Fruit fly (Drosophila melanogaster) whole organism, prepupa: ENCODE measurements around the gene SdicB.

Experiments
- Blimp-1 ChIP-seq: fragments of 200-800 bp; sonication (Bioruptor generic); optimal IDR thresholded peaks from 3 replicates; lab custom pipeline; 2017; ENCODE audit warnings: missing biosample characterization, missing genetic modification characterization, mild to moderate bottlenecking, moderate library complexity, missing genetic modification reagents
- CG10631 ChIP-seq: fragments of 200-800 bp; sonication (Bioruptor generic); optimal IDR thresholded peaks from 2 replicates; lab custom pipeline; 2016; ENCODE audit warnings: missing biosample characterization, missing genetic modification characterization
- CG10669 ChIP-seq: fragments of 200-800 bp; sonication (Bioruptor generic); optimal IDR thresholded peaks from 3 replicates; lab custom pipeline; 2018; ENCODE audit warnings: missing biosample characterization, mild to moderate bottlenecking, missing genetic modification characterization, moderate library complexity
- CG11294 ChIP-seq: fragments of 200-800 bp; sonication (Bioruptor generic); IDR thresholded peaks from 2 replicates; pipeline ENCODE4 v1.3.6; 2022; ENCODE audit warnings: missing biosample characterization, missing genetic modification characterization
- CG11762 ChIP-seq: fragments of 200-800 bp; sonication (Bioruptor generic); optimal IDR thresholded peaks from 3 replicates; lab custom pipeline; 2016; ENCODE audit warnings: missing biosample characterization, missing genetic modification characterization; ENCODE audit not compliant: insufficient read depth
- CG11902 ChIP-seq: fragments of 200-800 bp; sonication (Bioruptor generic); optimal IDR thresholded peaks from 3 replicates; lab custom pipeline; 2016; ENCODE audit warnings: missing biosample characterization, missing genetic modification characterization
- CG16779 ChIP-seq: fragments of 200-800 bp; sonication (Bioruptor generic); optimal IDR thresholded peaks from 3 replicates; lab custom pipeline; 2017; ENCODE audit warnings: missing biosample characterization, mild to moderate bottlenecking, missing genetic modification characterization
- CG3032 ChIP-seq: fragments of 200-800 bp; optimal IDR thresholded peaks from 2 replicates; lab custom pipeline; 2019; ENCODE audit warnings: missing biosample characterization, mild to moderate bottlenecking, missing genetic modification characterization, moderate library complexity
- CG31627 ChIP-seq: fragments of 200-800 bp; sonication (Bioruptor generic); optimal IDR thresholded peaks from 3 replicates; lab custom pipeline; 2016; ENCODE audit warnings: missing biosample characterization, missing genetic modification characterization
- CG32006 ChIP-seq: fragments of 200-800 bp; sonication (Bioruptor generic); optimal IDR thresholded peaks from 3 replicates; lab custom pipeline; 2017; ENCODE audit warnings: missing biosample characterization, mild to moderate bottlenecking, missing genetic modification characterization
- CG34406 ChIP-seq: fragments of 200-800 bp; sonication (Bioruptor generic); optimal IDR thresholded peaks from 3 replicates; lab custom pipeline; 2016; ENCODE audit warnings: missing biosample characterization, missing genetic modification characterization
- CG3919 ChIP-seq: fragments of 200-800 bp; sonication (Bioruptor generic); optimal IDR thresholded peaks from 3 replicates; lab custom pipeline; 2016; ENCODE audit warnings: missing biosample characterization, missing genetic modification characterization
- CG4318 ChIP-seq: fragments of 200-800 bp; sonication (Bioruptor generic); optimal IDR thresholded peaks from 3 replicates; lab custom pipeline; 2017; ENCODE audit warnings: missing biosample characterization, mild to moderate bottlenecking, missing genetic modification characterization
- CG6163 ChIP-seq: fragments of 200-800 bp; sonication (Bioruptor generic); IDR thresholded peaks from 3 replicates; pipeline ENCODE4 v1.3.6; 2022; ENCODE audit warnings: missing biosample characterization, missing genetic modification characterization
- CG6276 ChIP-seq: fragments of 200-800 bp; sonication (Bioruptor generic); optimal IDR thresholded peaks from 2 replicates; lab custom pipeline; 2017; ENCODE audit warnings: missing biosample characterization, mild to moderate bottlenecking, missing genetic modification characterization
- CG6808 ChIP-seq: fragments of 200-800 bp; sonication (Bioruptor generic); optimal IDR thresholded peaks from 3 replicates; lab custom pipeline; 2017; ENCODE audit warnings: missing biosample characterization, missing genetic modification characterization, mild to moderate bottlenecking, moderate library complexity, missing genetic modification reagents
- CG6854 ChIP-seq: fragments of 200-800 bp; sonication (Bioruptor generic); optimal IDR thresholded peaks from 2 replicates; lab custom pipeline; 2017; ENCODE audit warnings: missing biosample characterization, mild to moderate bottlenecking, missing genetic modification characterization
- CG7368 ChIP-seq: fragments of 200-800 bp; sonication (Bioruptor generic); optimal IDR thresholded peaks from 3 replicates; lab custom pipeline; 2016; ENCODE audit warnings: missing biosample characterization, missing genetic modification characterization
- CG8319 ChIP-seq: fragments of 200-800 bp; sonication (Bioruptor generic); optimal IDR thresholded peaks from 3 replicates; lab custom pipeline; 2016; ENCODE audit warnings: missing biosample characterization, missing genetic modification characterization
- CG8632 ChIP-seq: fragments of 200-800 bp; sonication (Bioruptor generic); optimal IDR thresholded peaks from 3 replicates; lab custom pipeline; 2016; ENCODE audit warnings: missing biosample characterization, missing genetic modification characterization
- CG9139 ChIP-seq: fragments of 200-800 bp; sonication (Bioruptor generic); optimal IDR thresholded peaks from 3 replicates; lab custom pipeline; 2017; ENCODE audit warnings: missing biosample characterization, mild to moderate bottlenecking, missing genetic modification characterization
- Eip75B ChIP-seq: fragments of 200-800 bp; sonication (Bioruptor generic); optimal IDR thresholded peaks from 3 replicates; lab custom pipeline; 2016; ENCODE audit warnings: missing biosample characterization, missing genetic modification characterization
- Eip93F ChIP-seq: fragments of 200-800 bp; sonication (Bioruptor generic); optimal IDR thresholded peaks from 2 replicates; lab custom pipeline; 2016; ENCODE audit warnings: missing biosample characterization, mild to moderate bottlenecking, missing genetic modification characterization
- Ets21C ChIP-seq: fragments of 200-800 bp; sonication (Bioruptor generic); optimal IDR thresholded peaks from 3 replicates; lab custom pipeline; 2016; ENCODE audit warnings: missing biosample characterization, missing genetic modification characterization
- Ets96B ChIP-seq: fragments of 200-800 bp; optimal IDR thresholded peaks from 2 replicates; lab custom pipeline; 2019; ENCODE audit warnings: missing biosample characterization, mild to moderate bottlenecking, missing genetic modification characterization, moderate library complexity
- Gug ChIP-seq: fragments of 200-800 bp; sonication (Bioruptor generic); IDR thresholded peaks from 2 replicates; pipeline ENCODE4 v1.3.6; 2022; ENCODE audit warnings: missing biosample characterization, missing genetic modification characterization
- Hr38 ChIP-seq: sonication (Bioruptor generic); optimal IDR thresholded peaks from 2 replicates; lab custom pipeline; 2016; ENCODE audit warnings: missing biosample characterization, missing genetic modification characterization
- Hr39 ChIP-seq: fragments of 200-800 bp; sonication (Bioruptor generic); optimal IDR thresholded peaks from 2 replicates; lab custom pipeline; 2016; ENCODE audit warnings: missing biosample characterization, missing genetic modification characterization
- Hr4 ChIP-seq: fragments of 200-800 bp; sonication (Bioruptor generic); optimal IDR thresholded peaks from 3 replicates; lab custom pipeline; 2016; ENCODE audit warnings: missing biosample characterization, missing genetic modification characterization
- Lpt ChIP-seq: fragments of 200-800 bp; sonication (Bioruptor generic); optimal IDR thresholded peaks from 3 replicates; lab custom pipeline; 2016; ENCODE audit warnings: missing biosample characterization, missing genetic modification characterization
- OdsH ChIP-seq: fragments of 200-800 bp; sonication (Bioruptor generic); optimal IDR thresholded peaks from 3 replicates; lab custom pipeline; 2016; ENCODE audit warnings: missing biosample characterization, missing genetic modification characterization
- Smox ChIP-seq: fragments of 200-800 bp; sonication (Bioruptor generic); optimal IDR thresholded peaks from 3 replicates; lab custom pipeline; 2016; ENCODE audit warnings: missing biosample characterization, missing genetic modification characterization
- Sox102F ChIP-seq: fragments of 200-800 bp; sonication (Bioruptor generic); optimal IDR thresholded peaks from 2 replicates; lab custom pipeline; 2016; ENCODE audit warnings: missing biosample characterization, mild to moderate bottlenecking, missing genetic modification characterization
- Sox14 ChIP-seq: fragments of 200-800 bp; sonication (Bioruptor generic); optimal IDR thresholded peaks from 3 replicates; lab custom pipeline; 2016; ENCODE audit warnings: missing biosample characterization, missing genetic modification characterization
- Sox15 ChIP-seq: fragments of 200-800 bp; sonication (Bioruptor generic); optimal IDR thresholded peaks from 3 replicates; lab custom pipeline; 2016; ENCODE audit warnings: missing biosample characterization, missing genetic modification characterization
- acj6 ChIP-seq: fragments of 200-800 bp; sonication (Bioruptor generic); optimal IDR thresholded peaks from 3 replicates; lab custom pipeline; 2016; ENCODE audit warnings: missing biosample characterization, missing genetic modification characterization
- eg ChIP-seq: fragments of 200-800 bp; sonication (Bioruptor generic); IDR thresholded peaks from 3 replicates; pipeline ENCODE4 v1.3.6; 2022; ENCODE audit warnings: missing biosample characterization, missing genetic modification characterization
- esn ChIP-seq: fragments of 200-800 bp; sonication (Bioruptor generic); optimal IDR thresholded peaks from 2 replicates; lab custom pipeline; 2016; ENCODE audit warnings: missing biosample characterization, mild to moderate bottlenecking, missing genetic modification characterization, moderate library complexity
- fd59A ChIP-seq: fragments of 200-800 bp; sonication (Bioruptor generic); optimal IDR thresholded peaks from 2 replicates; lab custom pipeline; 2017; ENCODE audit warnings: missing biosample characterization, mild to moderate bottlenecking, missing genetic modification characterization, missing genetic modification reagents
- fd85E ChIP-seq: fragments of 200-800 bp; sonication (Bioruptor generic); optimal IDR thresholded peaks from 3 replicates; lab custom pipeline; 2016; ENCODE audit warnings: missing biosample characterization, missing genetic modification characterization
- fkh ChIP-seq: fragments of 200-800 bp; sonication (Bioruptor generic); optimal IDR thresholded peaks from 3 replicates; lab custom pipeline; 2017; ENCODE audit warnings: missing biosample characterization, mild to moderate bottlenecking, missing genetic modification characterization, moderate library complexity
- net ChIP-seq: fragments of 200-800 bp; sonication (Bioruptor generic); optimal IDR thresholded peaks from 3 replicates; lab custom pipeline; 2016; ENCODE audit warnings: missing biosample characterization, missing genetic modification characterization
- pdm3 ChIP-seq: fragments of 200-800 bp; sonication (Bioruptor generic); optimal IDR thresholded peaks from 3 replicates; lab custom pipeline; 2016; ENCODE audit warnings: missing biosample characterization, missing genetic modification characterization
- svp ChIP-seq: fragments of 200-800 bp; sonication (Bioruptor generic); peaks from one replicate; lab custom pipeline; 2016; ENCODE audit warnings: missing biosample characterization, missing genetic modification characterization
- topi ChIP-seq: fragments of 200-800 bp; sonication (Bioruptor generic); optimal IDR thresholded peaks from 3 replicates; lab custom pipeline; 2016; ENCODE audit warnings: missing biosample characterization, missing genetic modification characterization
- vri ChIP-seq: fragments of 200-800 bp; sonication (Bioruptor generic); optimal IDR thresholded peaks from 3 replicates; lab custom pipeline; 2016; ENCODE audit warnings: missing biosample characterization, mild to moderate bottlenecking, missing genetic modification characterization

Gene SdicB

DNA sequence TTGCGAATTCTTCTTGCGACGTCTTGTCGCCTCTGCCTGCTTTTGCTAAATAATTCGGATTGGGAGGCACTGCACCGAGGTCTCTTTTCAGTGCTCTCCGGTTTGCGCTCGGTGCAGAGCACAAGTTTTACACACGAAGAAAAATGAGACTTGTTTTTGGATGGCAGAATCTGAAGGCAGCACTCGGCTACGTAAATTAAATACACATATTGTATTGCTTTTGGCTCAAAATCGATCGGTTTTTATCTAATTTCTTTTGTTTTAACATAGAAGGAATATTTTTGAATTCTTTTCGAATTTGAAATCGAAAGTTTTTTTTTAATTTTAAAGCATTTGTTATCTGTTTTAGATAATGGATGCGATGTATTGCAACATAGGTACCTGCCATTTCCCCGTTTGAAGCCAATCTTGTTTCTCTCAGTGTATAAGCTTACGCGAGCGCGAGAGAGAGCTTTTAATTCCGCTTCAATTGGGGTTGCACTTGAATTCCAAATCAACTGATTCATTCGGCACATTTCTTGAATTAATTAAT lies 35.9 kb downstream of the SdicB start, which contains the start of gene AnxB10 (continued):
- TF ChIP-seq Sox14 (GFP tag; lab: Kevin White, UChicago) (peak; percentile 95), eg (peak; percentile 86; the same call in 2 of the 3 replicates), CG6276 (peak; percentile 93), fd59A (GFP tag; lab: Kevin White, UChicago) (peak; percentile 91), CG3032 (tag; lab: Kevin White, UChicago) (peak; percentile 93), CG10631 (GFP tag; lab: Kevin White, UChicago) (peak; percentile 93), Hr39 (peak; percentile 94), Blimp-1 (GFP tag; lab: Kevin White, UChicago) (peak; percentile 83), CG9139 (GFP tag; lab: Kevin White, UChicago) (peak; percentile 88), Lpt (GFP tag; lab: Kevin White, UChicago) (peak; percentile 91), CG31627 (peak; percentile 95), CG4318 (peak; percentile 90), Smox (GFP tag; lab: Kevin White, UChicago) (peak; percentile 94), CG6854 (peak; percentile 88), CG8632 (GFP tag; lab: Kevin White, UChicago) (peak; percentile 95), CG8319 (GFP tag; lab: Kevin White, UChicago) (peak; percentile 94), svp (peak; percentile 98), Eip75B (GFP tag; lab: Kevin White, UChicago) (peak; percentile 95), Ets96B (tag; lab: Kevin White, UChicago) (peak; percentile 92), Hr38 (peak; percentile 32), vri (GFP tag; lab: Kevin White, UChicago) (peak; percentile 87), Hr4 (peak; percentile 93), Sox102F (GFP tag; lab: Kevin White, UChicago) (peak; percentile 94), CG3919 (GFP tag; lab: Kevin White, UChicago) (peak; percentile 96)

dm6 chrX:20169898-20170297 lies 39.5 kb downstream of the SdicB start, which contains the start of the genes CG9581 and CG9578:
CG9581 (minus strand) TSS chrX:20169981.
CG9578 (plus strand) TSS chrX:20170222.
- TF ChIP-seq Eip93F = no peak
- peak; percentile 52 for TF ChIP-seq fkh
- TF ChIP-seq CG3032 (tag; lab: Kevin White, UChicago) = peak; percentile 25

dm6 chrX:20166484-20167038 lies 42.8 kb downstream of the SdicB start, which contains the start of gene CG9577:
CG9577 (plus strand) TSS chrX:20166673.
- TF ChIP-seq Ets21C (GFP tag; lab: Kevin White, UChicago) (no peak), CG34406 (GFP tag; lab: Kevin White, UChicago) (no peak), Hr39 (no peak), Gug (GFP tag; lab: Robert Waterston, UW) (no peak), svp (peak; percentile 78), CG16779 (tag; lab: Kevin White, UChicago) (peak; percentile 75), CG7368 (peak; percentile 29), Eip75B (GFP tag; lab: Kevin White, UChicago) (no peak), Smox (GFP tag; lab: Kevin White, UChicago) (no peak), CG8632 (GFP tag; lab: Kevin White, UChicago) (no peak), CG6808 (peak; percentile 87), Sox102F (GFP tag; lab: Kevin White, UChicago) (no peak), topi (GFP tag; lab: Kevin White, UChicago) (no peak), CG11902 (GFP tag; lab: Kevin White, UChicago) (no peak), CG6163 (GFP tag; lab: Robert Waterston, UW) (peak; percentile 50; the same call in 1 of the 3 replicates), net (peak; percentile 48), CG11762 (GFP tag; lab: Kevin White, UChicago) (peak; percentile 20), CG8319 (GFP tag; lab: Kevin White, UChicago) (no peak), Hr4 (no peak), CG32006 (GFP tag; lab: Kevin White, UChicago) (peak; percentile 1), eg (peak; percentile 50; the same call in 1 of the 3 replicates), CG3919 (GFP tag; lab: Kevin White, UChicago) (peak; percentile 33), OdsH (no peak), esn (GFP tag; lab: Kevin White, UChicago) (no peak), CG10669 (GFP tag; lab: Kevin White, UChicago) (peak; percentile 56), Sox15 (GFP tag; lab: Kevin White, UChicago) (no peak), CG9139 (GFP tag; lab: Kevin White, UChicago) (peak; percentile 92), vri (GFP tag; lab: Kevin White, UChicago) (no peak), pdm3 (GFP tag; lab: Kevin White, UChicago) (no peak), CG11294 (no peak), acj6 (no peak), fd85E (no peak)
